Fruit fly (Drosophila melanogaster) whole organism, prepupa: Measurements from ENCODE around the gene OdsH.

Experiments
- CG10631 ChIP-seq: fragments of 200-800 bp; sonication (Bioruptor generic); optimal IDR thresholded peaks from 2 replicates; lab custom pipeline; 2016; ENCODE audit warnings: missing biosample characterization, missing genetic modification characterization
- CG10669 ChIP-seq: fragments of 200-800 bp; sonication (Bioruptor generic); optimal IDR thresholded peaks from 3 replicates; lab custom pipeline; 2018; ENCODE audit warnings: missing biosample characterization, mild to moderate bottlenecking, missing genetic modification characterization, moderate library complexity
- CG11294 ChIP-seq: fragments of 200-800 bp; sonication (Bioruptor generic); IDR thresholded peaks from 2 replicates; pipeline ENCODE4 v1.3.6; 2022; ENCODE audit warnings: missing biosample characterization, missing genetic modification characterization
- CG11762 ChIP-seq: fragments of 200-800 bp; sonication (Bioruptor generic); optimal IDR thresholded peaks from 3 replicates; lab custom pipeline; 2016; ENCODE audit warnings: missing biosample characterization, missing genetic modification characterization; ENCODE audit not compliant: insufficient read depth
- CG1621 ChIP-seq: fragments of 200-800 bp; sonication (Bioruptor generic); optimal IDR thresholded peaks from 3 replicates; lab custom pipeline; 2018; ENCODE audit warnings: missing biosample characterization, mild to moderate bottlenecking, missing genetic modification characterization
- CG16779 ChIP-seq: fragments of 200-800 bp; sonication (Bioruptor generic); optimal IDR thresholded peaks from 3 replicates; lab custom pipeline; 2017; ENCODE audit warnings: missing biosample characterization, mild to moderate bottlenecking, missing genetic modification characterization
- CG3032 ChIP-seq: fragments of 200-800 bp; optimal IDR thresholded peaks from 2 replicates; lab custom pipeline; 2019; ENCODE audit warnings: missing biosample characterization, mild to moderate bottlenecking, missing genetic modification characterization, moderate library complexity
- CG31627 ChIP-seq: fragments of 200-800 bp; sonication (Bioruptor generic); optimal IDR thresholded peaks from 3 replicates; lab custom pipeline; 2016; ENCODE audit warnings: missing biosample characterization, missing genetic modification characterization
- CG34406 ChIP-seq: fragments of 200-800 bp; sonication (Bioruptor generic); optimal IDR thresholded peaks from 3 replicates; lab custom pipeline; 2016; ENCODE audit warnings: missing biosample characterization, missing genetic modification characterization
- CG6163 ChIP-seq: fragments of 200-800 bp; sonication (Bioruptor generic); IDR thresholded peaks from 3 replicates; pipeline ENCODE4 v1.3.6; 2022; ENCODE audit warnings: missing biosample characterization, missing genetic modification characterization
- CG6792 ChIP-seq: fragments of 200-800 bp; sonication (Bioruptor generic); optimal IDR thresholded peaks from 3 replicates; lab custom pipeline; 2016; ENCODE audit warnings: missing biosample characterization, missing genetic modification characterization
- CG6808 ChIP-seq: fragments of 200-800 bp; sonication (Bioruptor generic); optimal IDR thresholded peaks from 3 replicates; lab custom pipeline; 2017; ENCODE audit warnings: missing biosample characterization, missing genetic modification characterization, mild to moderate bottlenecking, moderate library complexity, missing genetic modification reagents
- CG6854 ChIP-seq: fragments of 200-800 bp; sonication (Bioruptor generic); optimal IDR thresholded peaks from 2 replicates; lab custom pipeline; 2017; ENCODE audit warnings: missing biosample characterization, mild to moderate bottlenecking, missing genetic modification characterization
- CG8119 ChIP-seq: fragments of 200-800 bp; sonication (Bioruptor generic); IDR thresholded peaks from 3 replicates; pipeline ENCODE4 v1.3.6; 2022; ENCODE audit warnings: missing biosample characterization, missing genetic modification characterization
- CG8319 ChIP-seq: fragments of 200-800 bp; sonication (Bioruptor generic); optimal IDR thresholded peaks from 3 replicates; lab custom pipeline; 2016; ENCODE audit warnings: missing biosample characterization, missing genetic modification characterization
- CG8632 ChIP-seq: fragments of 200-800 bp; sonication (Bioruptor generic); optimal IDR thresholded peaks from 3 replicates; lab custom pipeline; 2016; ENCODE audit warnings: missing biosample characterization, missing genetic modification characterization
- CG9139 ChIP-seq: fragments of 200-800 bp; sonication (Bioruptor generic); optimal IDR thresholded peaks from 3 replicates; lab custom pipeline; 2017; ENCODE audit warnings: missing biosample characterization, mild to moderate bottlenecking, missing genetic modification characterization
- Eip78C ChIP-seq: fragments of 200-800 bp; sonication (Bioruptor generic); peaks from one replicate; lab custom pipeline; 2016; ENCODE audit warnings: missing biosample characterization, missing genetic modification characterization
- Eip93F ChIP-seq: fragments of 200-800 bp; sonication (Bioruptor generic); optimal IDR thresholded peaks from 2 replicates; lab custom pipeline; 2016; ENCODE audit warnings: missing biosample characterization, mild to moderate bottlenecking, missing genetic modification characterization
- Ets21C ChIP-seq: fragments of 200-800 bp; sonication (Bioruptor generic); optimal IDR thresholded peaks from 3 replicates; lab custom pipeline; 2016; ENCODE audit warnings: missing biosample characterization, missing genetic modification characterization
- Ets96B ChIP-seq: fragments of 200-800 bp; optimal IDR thresholded peaks from 2 replicates; lab custom pipeline; 2019; ENCODE audit warnings: missing biosample characterization, mild to moderate bottlenecking, missing genetic modification characterization, moderate library complexity
- Gug ChIP-seq: fragments of 200-800 bp; sonication (Bioruptor generic); IDR thresholded peaks from 2 replicates; pipeline ENCODE4 v1.3.6; 2022; ENCODE audit warnings: missing biosample characterization, missing genetic modification characterization
- Hr39 ChIP-seq: fragments of 200-800 bp; sonication (Bioruptor generic); optimal IDR thresholded peaks from 2 replicates; lab custom pipeline; 2016; ENCODE audit warnings: missing biosample characterization, missing genetic modification characterization
- Lpt ChIP-seq: fragments of 200-800 bp; sonication (Bioruptor generic); optimal IDR thresholded peaks from 3 replicates; lab custom pipeline; 2016; ENCODE audit warnings: missing biosample characterization, missing genetic modification characterization
- OdsH ChIP-seq: fragments of 200-800 bp; sonication (Bioruptor generic); optimal IDR thresholded peaks from 3 replicates; lab custom pipeline; 2016; ENCODE audit warnings: missing biosample characterization, missing genetic modification characterization
- Sox102F ChIP-seq: fragments of 200-800 bp; sonication (Bioruptor generic); optimal IDR thresholded peaks from 2 replicates; lab custom pipeline; 2016; ENCODE audit warnings: missing biosample characterization, mild to moderate bottlenecking, missing genetic modification characterization
- Sox14 ChIP-seq: fragments of 200-800 bp; sonication (Bioruptor generic); optimal IDR thresholded peaks from 3 replicates; lab custom pipeline; 2016; ENCODE audit warnings: missing biosample characterization, missing genetic modification characterization
- achi ChIP-seq: fragments of 200-800 bp; sonication (Bioruptor generic); optimal IDR thresholded peaks from 3 replicates; lab custom pipeline; 2016; ENCODE audit warnings: missing biosample characterization, missing genetic modification characterization
- dac ChIP-seq: fragments of 200-800 bp; sonication (Bioruptor generic); optimal IDR thresholded peaks from 2 replicates; lab custom pipeline; 2017; ENCODE audit warnings: missing biosample characterization, mild to moderate bottlenecking, missing genetic modification characterization
- eg ChIP-seq: fragments of 200-800 bp; sonication (Bioruptor generic); IDR thresholded peaks from 3 replicates; pipeline ENCODE4 v1.3.6; 2022; ENCODE audit warnings: missing biosample characterization, missing genetic modification characterization
- fd59A ChIP-seq: fragments of 200-800 bp; sonication (Bioruptor generic); optimal IDR thresholded peaks from 2 replicates; lab custom pipeline; 2017; ENCODE audit warnings: missing biosample characterization, mild to moderate bottlenecking, missing genetic modification characterization, missing genetic modification reagents
- fkh ChIP-seq: fragments of 200-800 bp; sonication (Bioruptor generic); optimal IDR thresholded peaks from 3 replicates; lab custom pipeline; 2017; ENCODE audit warnings: missing biosample characterization, mild to moderate bottlenecking, missing genetic modification characterization, moderate library complexity
- lz ChIP-seq: fragments of 200-800 bp; sonication (Bioruptor generic); optimal IDR thresholded peaks from 3 replicates; lab custom pipeline; 2016; ENCODE audit warnings: missing biosample characterization, missing genetic modification characterization
- pdm3 ChIP-seq: fragments of 200-800 bp; sonication (Bioruptor generic); optimal IDR thresholded peaks from 3 replicates; lab custom pipeline; 2016; ENCODE audit warnings: missing biosample characterization, missing genetic modification characterization
- spab ChIP-seq: fragments of 200-800 bp; sonication (Bioruptor generic); optimal IDR thresholded peaks from 2 replicates; lab custom pipeline; 2017; ENCODE audit warnings: missing biosample characterization, mild to moderate bottlenecking, missing genetic modification characterization, missing genetic modification reagents
- ss ChIP-seq, 2 experiments: fragments of 200-800 bp; sonication (Bioruptor generic); optimal IDR thresholded peaks; 2 replicates in 1 of 2; 3 replicates in 1 of 2; lab custom pipeline; 2017 to 2018; ENCODE audit warnings: mild to moderate bottlenecking in 2 of 2, missing biosample characterization in 2 of 2, missing genetic modification characterization in 2 of 2, moderate library complexity in 1 of 2
- topi ChIP-seq: fragments of 200-800 bp; sonication (Bioruptor generic); optimal IDR thresholded peaks from 3 replicates; lab custom pipeline; 2016; ENCODE audit warnings: missing biosample characterization, missing genetic modification characterization
- vri ChIP-seq: fragments of 200-800 bp; sonication (Bioruptor generic); optimal IDR thresholded peaks from 3 replicates; lab custom pipeline; 2016; ENCODE audit warnings: missing biosample characterization, mild to moderate bottlenecking, missing genetic modification characterization

Gene OdsH

dm6 chrX:17802353-17803121, 11.7 kb downstream of the OdsH start (continued):
- TF ChIP-seq lz (GFP tag; lab: Kevin White, UChicago) (peak; percentile 85), Ets21C (GFP tag; lab: Kevin White, UChicago) (peak; percentile 68), CG8632 (GFP tag; lab: Kevin White, UChicago) (peak; percentile 79), dac (GFP tag; lab: Kevin White, UChicago) (peak; percentile 64), pdm3 (GFP tag; lab: Kevin White, UChicago) (peak; percentile 80), OdsH (GFP tag; lab: Kevin White, UChicago) (peak; percentile 96), CG16779 (peak; percentile 44), CG1621 (tag; lab: Kevin White, UChicago) (peak; percentile 58), Gug (GFP tag; lab: Robert Waterston, UW) (peak; percentile 34; the same call in 1 of the 2 replicates), CG10669 (peak; percentile 80), CG6163 (GFP tag; lab: Robert Waterston, UW) (peak; percentile 58), CG6854 (GFP tag; lab: Kevin White, UChicago) (peak; percentile 38), CG8119 (GFP tag; lab: Robert Waterston, UW) (peak; percentile 80), CG34406 (GFP tag; lab: Kevin White, UChicago) (peak; percentile 76), fd59A (GFP tag; lab: Kevin White, UChicago) (peak; percentile 75), Sox14 (peak; percentile 84), CG8319 (GFP tag; lab: Kevin White, UChicago) (peak; percentile 54), fkh (GFP tag; lab: Kevin White, UChicago) (no peak), CG31627 (GFP tag; lab: Kevin White, UChicago) (peak; percentile 80), Lpt (peak; percentile 49), Hr39 (GFP tag; lab: Kevin White, UChicago) (peak; percentile 84), topi (peak; percentile 86), Eip93F (GFP tag; lab: Kevin White, UChicago) (peak; percentile 36)

DNA sequence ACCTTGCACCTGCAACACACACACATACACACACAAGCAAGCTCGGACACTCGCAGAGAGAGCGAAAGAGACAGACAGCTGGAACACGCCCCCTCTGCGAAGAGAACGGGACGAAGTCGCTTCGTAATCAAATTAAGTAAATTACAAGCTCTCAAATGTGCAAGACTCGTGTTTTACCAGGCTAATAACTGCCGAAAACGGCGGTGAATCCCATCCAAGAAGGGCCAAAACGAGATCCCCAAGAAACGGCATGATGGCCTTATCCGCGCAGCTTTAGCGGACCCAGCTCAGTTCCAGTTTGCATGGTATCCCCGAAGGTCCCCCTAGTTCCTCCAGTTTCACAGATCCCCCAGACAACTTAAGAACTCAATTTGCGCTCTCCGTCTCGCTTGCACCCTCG, 13.2 kb downstream of the OdsH start:
- TF ChIP-seq Sox102F (GFP tag; lab: Kevin White, UChicago) (no peak), Eip78C (GFP tag; lab: Kevin White, UChicago) (peak; percentile 42)

dm6 chrX:17806335-17806734, 15.5 kb downstream of the OdsH start:
- no peak for TF ChIP-seq CG11294 (GFP tag; lab: Robert Waterston, UW)
- no peak for TF ChIP-seq CG6792 (GFP tag; lab: Kevin White, UChicago)
- no peak for TF ChIP-seq CG8319 (GFP tag; lab: Kevin White, UChicago)
- 0 out of 3 replicates have a peak, but pooled peaks have one; percentile 28 for TF ChIP-seq eg (GFP tag; lab: Robert Waterston, UW)
- TF ChIP-seq OdsH (GFP tag; lab: Kevin White, UChicago), result peak; percentile 10
- TF ChIP-seq CG6163 (GFP tag; lab: Robert Waterston, UW), result peak; percentile 74; the same call in 2 of the 3 replicates
- TF ChIP-seq Gug (GFP tag; lab: Robert Waterston, UW), result no peak
- no peak for TF ChIP-seq achi (GFP tag; lab: Kevin White, UChicago)
- no peak for TF ChIP-seq CG11762 (GFP tag; lab: Kevin White, UChicago)
- TF ChIP-seq spab (GFP tag; lab: Kevin White, UChicago), result peak; percentile 39
- TF ChIP-seq Eip78C (GFP tag; lab: Kevin White, UChicago), result peak; percentile 24
- TF ChIP-seq ss (GFP tag; optimal IDR thresholded peaks at IDR 0.05; lab: Kevin White, UChicago), result peak; percentile 81 to 93
- TF ChIP-seq Ets96B (tag; lab: Kevin White, UChicago), result peak; percentile 9
- TF ChIP-seq Eip93F (GFP tag; lab: Kevin White, UChicago), result no peak
- TF ChIP-seq CG6808 (GFP tag; lab: Kevin White, UChicago), result peak; percentile 71
- peak; percentile 16 for TF ChIP-seq CG10631 (GFP tag; lab: Kevin White, UChicago)
- peak; percentile 15 for TF ChIP-seq CG10669
- TF ChIP-seq Sox14, result no peak
- TF ChIP-seq vri (GFP tag; lab: Kevin White, UChicago), result no peak
- TF ChIP-seq CG8119 (GFP tag; lab: Robert Waterston, UW), result 0 out of 3 replicates have a peak, but pooled peaks have one; percentile 22
- peak; percentile 19 for TF ChIP-seq CG3032 (tag; lab: Kevin White, UChicago)
- TF ChIP-seq CG9139 (GFP tag; lab: Kevin White, UChicago), result peak; percentile 77
- TF ChIP-seq, all 60 proteins: peak for 13
